Worm (Caenorhabditis elegans): Measurements from ENCODE around the gene pes-5.

pes-5 gene

ce11 chrII:11860623-11861079, 30.8 kb upstream of the pes-5 start, which contains the start of gene K12D12.5 (continued):
- TF ChIP-seq mcd-1 (GFP tag; IDR thresholded peaks at IDR 0.05) (0 out of 2 replicates have a peak, but pooled peaks have one; percentile 27), hmg-20 (GFP tag; IDR thresholded peaks at IDR 0.05) (no peak), F49E8.2 (tag; optimal IDR thresholded peaks at IDR 0.05; ENCODE audit: insufficient read depth) (peak; percentile 40), ama-1 (optimal IDR thresholded peaks at IDR 0.05) (no peak), ama-1 (GFP tag; optimal IDR thresholded peaks at IDR 0.05) (no peak), rec-8 (tag; optimal IDR thresholded peaks at IDR 0.05) (peak in 1 of 2 experiments; percentile 41), egl-44 (GFP tag; IDR thresholded peaks at IDR 0.05) (no peak), Y56A3A.18 (GFP tag; IDR thresholded peaks at IDR 0.05) (no peak), ceh-91 (GFP tag; IDR thresholded peaks at IDR 0.05) (0 out of 2 replicates have a peak, but pooled peaks have one; percentile 56), hsf-1 (GFP tag; IDR thresholded peaks at IDR 0.05) (no peak), T07F8.4 (tag; optimal IDR thresholded peaks at IDR 0.05) (no peak), ztf-18 (tag; optimal IDR thresholded peaks at IDR 0.05) (peak; percentile 29), snpc-1.1 (tag; optimal IDR thresholded peaks at IDR 0.05; ENCODE audit: insufficient read depth) (no peak), atf-7 (tag; optimal IDR thresholded peaks at IDR 0.05) (no peak), gei-17 (GFP tag; optimal IDR thresholded peaks at IDR 0.05) (no peak), F57C9.4 (tag; optimal IDR thresholded peaks at IDR 0.05) (no peak), hrde-1 (tag; optimal IDR thresholded peaks at IDR 0.05; ENCODE audit: borderline replicate concordance) (peak; percentile 56), die-1 (tag; optimal IDR thresholded peaks at IDR 0.05) (no peak), ekl-4 (GFP tag; IDR thresholded peaks at IDR 0.05) (no peak), tlf-1 (GFP tag; optimal IDR thresholded peaks at IDR 0.05) (no peak), B0019.2 (GFP tag; conservative IDR thresholded peaks at IDR 0.05) (peak; percentile 35; the same call in 1 of the 2 replicates), dpl-1 (GFP tag; optimal IDR thresholded peaks at IDR 0.05) (no peak), nfya-1 (tag; optimal IDR thresholded peaks at IDR 0.05; ENCODE audit: borderline replicate concordance, insufficient read depth) (no peak), unc-130 (GFP tag; optimal IDR thresholded peaks at IDR 0.05) (peak; percentile 64), madf-6 (GFP tag; IDR thresholded peaks at IDR 0.05) (peak; percentile 80), ztf-28 (GFP tag; IDR thresholded peaks at IDR 0.05) (0 out of 2 replicates have a peak, but pooled peaks have one; percentile 65), Y79H2A.3 (GFP tag; conservative IDR thresholded peaks at IDR 0.05) (no peak), madf-8 (GFP tag; conservative IDR thresholded peaks at IDR 0.05) (peak; percentile 62), F10E7.11 (tag; optimal IDR thresholded peaks at IDR 0.05) (no peak), mxl-1 (tag; optimal IDR thresholded peaks at IDR 0.05) (no peak), lin-35 (GFP tag; optimal IDR thresholded peaks at IDR 0.05) (no peak), dpff-1 (tag; optimal IDR thresholded peaks at IDR 0.05) (no peak), lin-54 (GFP tag; optimal IDR thresholded peaks at IDR 0.05) (peak; percentile 56), somi-1 (GFP tag; optimal IDR thresholded peaks at IDR 0.05) (no peak), athp-1 (tag; optimal IDR thresholded peaks at IDR 0.05) (peak; percentile 97), F55B11.4 (tag; optimal IDR thresholded peaks at IDR 0.05; ENCODE audit: borderline replicate concordance, insufficient read depth) (no peak), hlh-12 (tag; optimal IDR thresholded peaks at IDR 0.05) (no peak), zfh-2 (GFP tag; conservative IDR thresholded peaks at IDR 0.05) (no peak), lsl-1 (GFP tag; optimal IDR thresholded peaks at IDR 0.05) (peak; percentile 92), F52B5.7 (tag; optimal IDR thresholded peaks at IDR 0.05) (no peak), madf-10 (tag; optimal IDR thresholded peaks at IDR 0.05) (no peak)

All from whole organism, young adult.